Worm (Caenorhabditis elegans) whole organism, L1 larva: ENCODE measurements around the gene T25B9.2.

Source experiments
- C16A3.4 ChIP-seq: fragments of 150-350 bp; optimal IDR thresholded peaks from 2 replicates; lab custom pipeline; 2014; ENCODE audit warnings: missing biosample characterization, missing genetic modification characterization
- C34B4.2 ChIP-seq: sonication (generic microtip); optimal IDR thresholded peaks from 2 replicates; lab custom pipeline; 2017; ENCODE audit warnings: mild to moderate bottlenecking, missing genetic modification characterization, missing compliant biosample characterization
- F16B12.6 ChIP-seq: fragments of 150-350 bp; optimal IDR thresholded peaks from 2 replicates; lab custom pipeline; 2014; ENCODE audit warnings: missing biosample characterization, missing genetic modification characterization
- aha-1 ChIP-seq: fragments of 150-350 bp; optimal IDR thresholded peaks from 2 replicates; lab custom pipeline; 2014; ENCODE audit warnings: missing biosample characterization, missing genetic modification characterization
- blmp-1 ChIP-seq: fragments of 150-350 bp; optimal IDR thresholded peaks from 2 replicates; lab custom pipeline; 2014; ENCODE audit warnings: missing biosample characterization, missing genetic modification characterization
- ceh-8 ChIP-seq: fragments of 200-800 bp; sonication (Bioruptor generic); optimal IDR thresholded peaks from 2 replicates; lab custom pipeline; 2018; ENCODE audit warnings: mild to moderate bottlenecking, missing genetic modification characterization, moderate library complexity, missing compliant biosample characterization
- ceh-82 ChIP-seq, 3 experiments: fragments of 150-350 bp in 1 of 3; sonication (generic microtip) in 2 of 3; optimal IDR thresholded peaks; 2 replicates each; lab custom pipeline; 2014 to 2017; ENCODE audit warnings: missing biosample characterization in 3 of 3, missing genetic modification characterization in 3 of 3
- dpl-1 ChIP-seq, 3 experiments: fragments of 150-350 bp in 2 of 3; sonication (generic microtip) in 1 of 3; optimal IDR thresholded peaks; 2 replicates each; lab custom pipeline; 2014 to 2017; ENCODE audit warnings: missing biosample characterization in 3 of 3, missing genetic modification characterization in 3 of 3, missing genetic modification reagents in 3 of 3
- efl-1 ChIP-seq, 4 experiments: fragments of 150-350 bp; optimal IDR thresholded peaks in 3 of 4; peaks in 1 of 4; 1 replicate in 1 of 4; 2 replicates in 3 of 4; lab custom pipeline; 2014; ENCODE audit warnings: missing biosample characterization in 2 of 4, missing genetic modification characterization in 2 of 4, missing genetic modification reagents in 2 of 4
- efl-3 ChIP-seq: fragments of 200-800 bp; sonication (Bioruptor generic); optimal IDR thresholded peaks from 2 replicates; lab custom pipeline; 2018; ENCODE audit warnings: mild to moderate bottlenecking, missing genetic modification characterization, missing compliant biosample characterization
- egl-27 ChIP-seq, 2 experiments: fragments of 150-350 bp in 1 of 2; sonication (generic microtip); optimal IDR thresholded peaks; 3 replicates each; lab custom pipeline; 2017 to 2018; ENCODE audit warnings: missing biosample characterization in 2 of 2, missing genetic modification characterization in 2 of 2, missing genetic modification reagents in 2 of 2
- elt-3 ChIP-seq, 6 experiments: fragments of 150-350 bp in 1 of 6; sonication (generic microtip); optimal IDR thresholded peaks; 2 replicates each; lab custom pipeline; 2017 to 2018; ENCODE audit warnings: missing biosample characterization in 6 of 6, missing genetic modification characterization in 6 of 6, inconsistent platforms in 1 of 6
- fkh-10 ChIP-seq: sonication (generic microtip); optimal IDR thresholded peaks from 2 replicates; lab custom pipeline; 2017; ENCODE audit warnings: missing biosample characterization, missing genetic modification reagents, missing genetic modification characterization
- fkh-8 ChIP-seq: sonication (generic microtip); optimal IDR thresholded peaks from 2 replicates; lab custom pipeline; 2016; ENCODE audit warnings: mild to moderate bottlenecking, missing genetic modification characterization, missing compliant biosample characterization
- grh-1 ChIP-seq: fragments of 200-800 bp; sonication (Bioruptor generic); IDR thresholded peaks from 2 replicates; pipeline ENCODE4 v1.3.6; 2022; ENCODE audit warnings: missing genetic modification reagents, missing genetic modification characterization, missing compliant biosample characterization
- irx-1 ChIP-seq: sonication (generic microtip); optimal IDR thresholded peaks from 2 replicates; lab custom pipeline; 2016; ENCODE audit warnings: missing genetic modification characterization, missing compliant biosample characterization
- isw-1 ChIP-seq: fragments of 200-800 bp; sonication (Bioruptor generic); IDR thresholded peaks from 2 replicates; pipeline ENCODE4 v1.3.6; 2022; ENCODE audit warnings: missing genetic modification characterization, missing compliant biosample characterization
- lin-13 ChIP-seq: fragments of 150-350 bp; optimal IDR thresholded peaks from 2 replicates; lab custom pipeline; 2014; ENCODE audit warnings: missing biosample characterization, missing genetic modification reagents, missing genetic modification characterization
- lin-35 ChIP-seq, 2 experiments: fragments of 150-350 bp; optimal IDR thresholded peaks; 2 replicates each; lab custom pipeline; 2014; ENCODE audit warnings: missing biosample characterization in 2 of 2, missing genetic modification characterization in 2 of 2, missing genetic modification reagents in 2 of 2
- lin-39 ChIP-seq: fragments of 150-350 bp; optimal IDR thresholded peaks from 2 replicates; lab custom pipeline; 2014; ENCODE audit warnings: missing biosample characterization, missing genetic modification reagents, missing genetic modification characterization
- lsy-2 ChIP-seq, 2 experiments: fragments of 150-350 bp; optimal IDR thresholded peaks; 2 replicates each; lab custom pipeline; 2014; ENCODE audit warnings: missing biosample characterization in 2 of 2, missing genetic modification characterization in 2 of 2
- mab-9 ChIP-seq: fragments of 200-800 bp; sonication (Bioruptor generic); IDR thresholded peaks from 2 replicates; pipeline ENCODE4 v1.3.6; 2022; ENCODE audit warnings: missing genetic modification reagents, missing genetic modification characterization, missing compliant biosample characterization
- mef-2 ChIP-seq: fragments of 150-350 bp; optimal IDR thresholded peaks from 2 replicates; lab custom pipeline; 2014; ENCODE audit warnings: missing biosample characterization, missing genetic modification characterization
- nhr-19 ChIP-seq: fragments of 200-800 bp; sonication (Bioruptor generic); conservative IDR thresholded peaks from 2 replicates; pipeline ENCODE4 v1.3.6; 2022; ENCODE audit warnings: missing genetic modification characterization, missing compliant biosample characterization
- nhr-20 ChIP-seq: sonication (generic microtip); optimal IDR thresholded peaks from 2 replicates; lab custom pipeline; 2016; ENCODE audit warnings: mild to moderate bottlenecking, missing genetic modification characterization, missing compliant biosample characterization
- nhr-237 ChIP-seq: fragments of 150-350 bp; optimal IDR thresholded peaks from 2 replicates; lab custom pipeline; 2014; ENCODE audit warnings: missing biosample characterization, missing genetic modification characterization
- nhr-28 ChIP-seq: fragments of 150-350 bp; optimal IDR thresholded peaks from 2 replicates; lab custom pipeline; 2014; ENCODE audit warnings: missing biosample characterization, missing genetic modification characterization
- nhr-47 ChIP-seq: sonication (generic microtip); optimal IDR thresholded peaks from 2 replicates; lab custom pipeline; 2016; ENCODE audit warnings: mild to moderate bottlenecking, missing genetic modification characterization, moderate library complexity, missing compliant biosample characterization
- nhr-76 ChIP-seq: sonication (generic microtip); optimal IDR thresholded peaks from 2 replicates; lab custom pipeline; 2017; ENCODE audit warnings: missing biosample characterization, missing genetic modification characterization
- nhr-77 ChIP-seq: fragments of 150-350 bp; optimal IDR thresholded peaks from 2 replicates; lab custom pipeline; 2014; ENCODE audit warnings: missing biosample characterization, missing genetic modification characterization
- nhr-90 ChIP-seq: sonication (generic microtip); optimal IDR thresholded peaks from 2 replicates; lab custom pipeline; 2016; ENCODE audit warnings: mild to moderate bottlenecking, missing genetic modification characterization, missing compliant biosample characterization; ENCODE audit not compliant: poor library complexity
- pag-3 ChIP-seq: sonication (generic microtip); optimal IDR thresholded peaks from 2 replicates; lab custom pipeline; 2017; ENCODE audit warnings: missing genetic modification characterization, mild to moderate bottlenecking, missing compliant biosample characterization, antibody characterized with exemption, borderline replicate concordance; ENCODE audit not compliant: insufficient read depth
- pqm-1 ChIP-seq: sonication (generic microtip); optimal IDR thresholded peaks from 3 replicates; lab custom pipeline; 2017; ENCODE audit warnings: missing biosample characterization, missing genetic modification characterization
- rnt-1 ChIP-seq: sonication (generic microtip); optimal IDR thresholded peaks from 2 replicates; lab custom pipeline; 2016; ENCODE audit warnings: mild to moderate bottlenecking, missing genetic modification characterization, moderate library complexity, missing compliant biosample characterization
- skn-1 ChIP-seq: fragments of 150-350 bp; optimal IDR thresholded peaks from 2 replicates; lab custom pipeline; 2014; ENCODE audit warnings: missing biosample characterization, missing genetic modification characterization
- snpc-4 ChIP-seq: fragments of 150-350 bp; optimal IDR thresholded peaks from 2 replicates; lab custom pipeline; 2014; ENCODE audit warnings: missing biosample characterization, missing genetic modification characterization
- sptf-1 ChIP-seq: fragments of 150-350 bp; optimal IDR thresholded peaks from 2 replicates; lab custom pipeline; 2014; ENCODE audit warnings: missing biosample characterization, missing genetic modification characterization
- tbx-2 ChIP-seq: sonication (generic microtip); optimal IDR thresholded peaks from 2 replicates; lab custom pipeline; 2016; ENCODE audit warnings: missing genetic modification characterization, missing compliant biosample characterization
- unc-30 ChIP-seq: sonication (generic microtip); optimal IDR thresholded peaks from 2 replicates; lab custom pipeline; 2017; ENCODE audit warnings: missing biosample characterization, missing genetic modification characterization
- unc-62 ChIP-seq: fragments of 150-350 bp; optimal IDR thresholded peaks from 2 replicates; lab custom pipeline; 2014; ENCODE audit warnings: missing biosample characterization, missing genetic modification reagents, missing genetic modification characterization
- unc-86 ChIP-seq: sonication (generic microtip); optimal IDR thresholded peaks from 2 replicates; lab custom pipeline; 2016; ENCODE audit warnings: missing genetic modification characterization, missing compliant biosample characterization
- ztf-11 ChIP-seq, 2 experiments: sonication (generic microtip); optimal IDR thresholded peaks; 2 replicates each; lab custom pipeline; 2016 to 2017; ENCODE audit warnings: missing genetic modification characterization in 2 of 2, missing biosample characterization in 1 of 2, missing compliant biosample characterization in 1 of 2
- ztf-4 ChIP-seq: fragments of 150-350 bp; optimal IDR thresholded peaks from 2 replicates; lab custom pipeline; 2014; ENCODE audit warnings: missing biosample characterization, missing genetic modification characterization

Gene T25B9.2

ce11 chrIV:10744475-10744874 lies 7.2 kb downstream of the T25B9.2 start, which contains the start of gene T25B9.3:
Gene T25B9.3, plus strand, starts transcription at chrIV:10744775.
- TF ChIP-seq pag-3 (no peak), efl-1 (optimal IDR thresholded peaks at IDR 0.05; lab: Kevin White, UChicago) (no peak), efl-1 (GFP tag; optimal IDR thresholded peaks at IDR 0.05 in 1 of 2; lab: Kevin White, UChicago) (peak in 1 of 2 experiments; percentile 44)

DNA sequence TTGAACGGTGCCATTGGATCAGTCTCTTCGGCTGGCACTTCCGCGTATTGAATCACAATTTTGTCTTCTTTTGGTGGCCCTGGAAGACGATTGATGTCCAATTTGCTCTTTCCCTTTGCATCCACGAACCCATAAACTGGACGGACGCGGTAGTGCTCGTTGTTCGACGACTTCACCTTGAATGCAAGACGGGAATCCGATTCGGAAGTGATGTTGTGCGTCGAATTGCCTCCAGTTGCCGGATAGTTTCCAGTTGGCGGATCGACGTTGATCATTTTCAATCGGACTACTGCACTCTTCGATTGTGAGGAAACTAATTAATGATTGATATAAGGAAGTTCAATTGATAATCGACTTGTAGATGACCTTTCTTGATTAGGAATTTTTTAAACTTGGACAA lies 13.3 kb downstream of the T25B9.2 start, which contains the start of gene ssp-34:
TSS of gene ssp-34 (minus strand) at position 275 of the 400 bp plus-strand sequence.
- TF ChIP-seq ceh-82 (tag; optimal IDR thresholded peaks at IDR 0.05; lab: Kevin White, UChicago) = no peak
- TF ChIP-seq ceh-8 (GFP tag; lab: Kevin White, UChicago) = no peak
- TF ChIP-seq rnt-1 (tag; lab: Kevin White, UChicago) = no peak
- no peak for TF ChIP-seq fkh-10
- no peak for TF ChIP-seq nhr-47 (tag; lab: Kevin White, UChicago)
- TF ChIP-seq lin-39 (tag; lab: Kevin White, UChicago) = no peak
- TF ChIP-seq unc-30 (tag; lab: Kevin White, UChicago) = no peak
- no peak for TF ChIP-seq ztf-11 (tag; optimal IDR thresholded peaks at IDR 0.05; lab: Kevin White, UChicago)
- TF ChIP-seq nhr-19 (GFP tag; lab: Robert Waterston, UW) = no peak
- no peak for TF ChIP-seq mab-9 (GFP tag; lab: Robert Waterston, UW)
- TF ChIP-seq unc-62 (GFP tag; lab: Kevin White, UChicago) = no peak
- TF ChIP-seq nhr-76 (tag; lab: Kevin White, UChicago) = no peak

- TF ChIP-seq aha-1 (tag; lab: Kevin White, UChicago) (no peak), nhr-90 (tag; lab: Kevin White, UChicago) (no peak), lin-13 (GFP tag; lab: Kevin White, UChicago) (no peak), skn-1 (no peak), sptf-1 (no peak), nhr-20 (tag; lab: Kevin White, UChicago) (no peak), elt-3 (tag; optimal IDR thresholded peaks at IDR 0.05; lab: Kevin White, UChicago) (no peak)
Observed at ce11 chrIV:10737011-10737553, 14.6 kb downstream of the T25B9.2 start, which contains the start of gene grl-21. Gene grl-21, plus strand, starts transcription at chrIV:10737474.

DNA sequence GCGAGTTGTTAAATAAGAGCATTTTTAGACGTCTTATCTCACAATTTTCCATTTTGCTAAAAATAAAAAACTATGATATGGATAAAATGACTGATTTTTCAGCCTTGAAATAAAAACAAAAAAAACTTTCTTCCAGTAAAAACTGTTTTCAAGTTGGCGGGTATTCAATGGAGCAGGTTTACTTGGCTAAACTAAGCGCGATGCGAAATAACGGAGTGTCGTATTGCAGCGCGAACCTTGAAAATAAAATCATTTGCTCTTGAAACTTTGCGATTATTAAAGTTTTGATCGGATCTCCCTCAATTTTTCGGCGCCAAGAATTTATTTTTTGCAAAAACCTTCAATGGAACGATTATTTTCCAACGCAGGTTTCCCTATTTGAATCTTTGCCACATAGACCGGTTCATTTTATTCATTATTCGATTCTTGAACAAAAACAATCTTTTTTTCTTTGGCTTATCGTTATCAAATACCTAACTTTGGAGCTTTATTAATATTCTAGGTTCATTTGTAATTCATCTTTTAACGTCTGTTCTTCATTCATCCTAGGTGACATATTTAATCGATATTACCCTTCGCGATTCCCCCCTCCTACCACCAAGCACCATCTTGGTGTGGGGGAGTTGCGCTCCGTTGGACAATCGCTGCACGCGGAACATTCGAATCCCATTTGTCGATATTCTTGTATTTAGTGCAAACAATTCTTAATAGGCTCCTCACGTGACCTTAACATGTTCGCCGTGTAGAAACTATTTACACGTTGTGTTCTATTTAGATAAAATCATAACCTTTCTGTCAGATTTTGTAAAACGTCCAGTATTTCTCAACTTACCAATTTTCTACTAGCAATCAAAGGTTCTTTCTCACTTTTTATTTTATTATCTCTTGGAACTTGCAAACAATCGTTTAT lies 16.9 kb downstream of the T25B9.2 start, which contains the start of the genes orc-5 and cyb-1:
TSS of gene orc-5 (minus strand) at position 62 of the 910 bp plus-strand sequence.
TSS of gene cyb-1 (plus strand) at position 690 of the 910 bp plus-strand sequence.
- peak; percentile 52 for TF ChIP-seq fkh-8 (tag; lab: Kevin White, UChicago)
- TF ChIP-seq nhr-28 (tag; lab: Kevin White, UChicago) = no peak
- TF ChIP-seq C16A3.4 (tag; lab: Kevin White, UChicago) = peak; percentile 86
- peak; percentile 71 for TF ChIP-seq unc-86 (tag; lab: Kevin White, UChicago)
- TF ChIP-seq nhr-237 = no peak
- peak; percentile 51 for TF ChIP-seq nhr-77 (tag; lab: Kevin White, UChicago)
- TF ChIP-seq nhr-20 (tag; lab: Kevin White, UChicago) = peak; percentile 80
- peak; percentile 87 for TF ChIP-seq blmp-1 (tag; lab: Kevin White, UChicago)
- TF ChIP-seq unc-30 (tag; lab: Kevin White, UChicago) = no peak
- peak; percentile 82 for TF ChIP-seq nhr-19 (GFP tag; lab: Robert Waterston, UW)
- no peak for TF ChIP-seq C34B4.2 (tag; lab: Kevin White, UChicago)
- TF ChIP-seq rnt-1 (tag; lab: Kevin White, UChicago) = peak; percentile 87
- TF ChIP-seq snpc-4 (tag; lab: Kevin White, UChicago) = peak; percentile 53
- peak; percentile 10 for TF ChIP-seq aha-1 (tag; lab: Kevin White, UChicago)
- peak; percentile 76 for TF ChIP-seq isw-1 (GFP tag; lab: Robert Waterston, UW)
- TF ChIP-seq F16B12.6 (tag; lab: Kevin White, UChicago) = peak; percentile 41
- peak; percentile 97 to 99 for TF ChIP-seq lin-35 (GFP tag; optimal IDR thresholded peaks at IDR 0.05; lab: Kevin White, UChicago)
- no peak for TF ChIP-seq ztf-11 (tag; optimal IDR thresholded peaks at IDR 0.05; lab: Kevin White, UChicago)
- TF ChIP-seq tbx-2 (tag; lab: Kevin White, UChicago) = peak; percentile 78
- no peak for TF ChIP-seq egl-27 (tag; optimal IDR thresholded peaks at IDR 0.05; lab: Kevin White, UChicago)
- no peak for TF ChIP-seq ztf-4 (tag; lab: Kevin White, UChicago)
- TF ChIP-seq irx-1 (tag; lab: Kevin White, UChicago) = peak; percentile 65
- TF ChIP-seq dpl-1 (GFP tag; optimal IDR thresholded peaks at IDR 0.05; lab: Kevin White, UChicago) = peak; percentile 97 to 98 (median 97)
- TF ChIP-seq mef-2 = no peak
- TF ChIP-seq efl-3 (GFP tag; lab: Kevin White, UChicago) = no peak
- TF ChIP-seq grh-1 = peak; percentile 74
- TF ChIP-seq pqm-1 (tag; lab: Kevin White, UChicago) = no peak
- TF ChIP-seq lsy-2 (tag; optimal IDR thresholded peaks at IDR 0.05; lab: Kevin White, UChicago) = peak; percentile 85 to 93
- peak; percentile 3 for TF ChIP-seq ceh-8 (GFP tag; lab: Kevin White, UChicago)
